Fruit fly (Drosophila melanogaster) whole organism, embryonic: ENCODE results near the gene CG46456.
A peak's percentile ranks its signal among the peaks of the same experiment; 100 is the strongest.

Experiments
- Bdp1 ChIP-seq: fragments of 200-800 bp; sonication (Bioruptor generic); optimal IDR thresholded peaks from 3 replicates; lab custom pipeline; 2016; ENCODE audit warnings: missing biosample characterization, missing genetic modification characterization
- Bgb ChIP-seq: fragments of 200-800 bp; sonication (Bioruptor generic); IDR thresholded peaks from 2 replicates; pipeline ENCODE4 v1.3.6; 2022; ENCODE audit warnings: missing biosample characterization, missing genetic modification characterization; ENCODE audit not compliant: partially characterized antibody
- CG11247 ChIP-seq: fragments of 200-800 bp; sonication (Bioruptor generic); IDR thresholded peaks from 2 replicates; pipeline ENCODE4 v1.3.6; 2022; ENCODE audit warnings: missing biosample characterization, missing genetic modification characterization
- CG11504 ChIP-seq: fragments of 200-800 bp; sonication (Bioruptor generic); optimal IDR thresholded peaks from 3 replicates; lab custom pipeline; 2019; ENCODE audit warnings: missing biosample characterization, mild to moderate bottlenecking, missing genetic modification characterization, moderate library complexity
- CG16813 ChIP-seq: fragments of 200-800 bp; sonication (Bioruptor generic); IDR thresholded peaks from 3 replicates; pipeline ENCODE4 v1.3.6; 2022; ENCODE audit warnings: missing biosample characterization, missing genetic modification characterization; ENCODE audit not compliant: partially characterized antibody
- CG34224 ChIP-seq: fragments of 200-800 bp; sonication (Bioruptor generic); IDR thresholded peaks from 3 replicates; pipeline ENCODE4 v1.3.6; 2022; ENCODE audit warnings: missing biosample characterization, missing genetic modification characterization; ENCODE audit not compliant: partially characterized antibody
- CG42726 ChIP-seq: fragments of 200-800 bp; sonication (Bioruptor generic); IDR thresholded peaks from 2 replicates; pipeline ENCODE4 v1.3.6; 2022; ENCODE audit warnings: missing biosample characterization, missing genetic modification characterization; ENCODE audit not compliant: partially characterized antibody
- CG5180 ChIP-seq: fragments of 200-800 bp; sonication (Bioruptor generic); optimal IDR thresholded peaks from 3 replicates; lab custom pipeline; 2017; ENCODE audit warnings: missing biosample characterization, missing genetic modification characterization, mild to moderate bottlenecking, moderate library complexity, missing genetic modification reagents
- CG6791 ChIP-seq: fragments of 200-800 bp; sonication (Bioruptor generic); IDR thresholded peaks from 3 replicates; pipeline ENCODE4 v1.3.6; 2022; ENCODE audit warnings: missing biosample characterization, missing genetic modification characterization; ENCODE audit not compliant: partially characterized antibody
- CG6813 ChIP-seq: fragments of 200-800 bp; sonication (Bioruptor generic); optimal IDR thresholded peaks from 2 replicates; lab custom pipeline; 2017; ENCODE audit warnings: missing biosample characterization, missing genetic modification characterization, mild to moderate bottlenecking, moderate library complexity, missing genetic modification reagents
- CG7928 ChIP-seq: fragments of 200-800 bp; sonication (Bioruptor generic); optimal IDR thresholded peaks from 2 replicates; lab custom pipeline; 2017; ENCODE audit warnings: missing biosample characterization, mild to moderate bottlenecking, missing genetic modification characterization
- Ets97D ChIP-seq: fragments of 200-800 bp; sonication (Bioruptor generic); optimal IDR thresholded peaks from 3 replicates; lab custom pipeline; 2016; ENCODE audit warnings: missing biosample characterization, missing genetic modification characterization
- HLH4C ChIP-seq: fragments of 200-800 bp; sonication (Bioruptor generic); IDR thresholded peaks from 3 replicates; pipeline ENCODE4 v1.3.6; 2022; ENCODE audit warnings: missing biosample characterization, missing genetic modification characterization; ENCODE audit not compliant: partially characterized antibody
- HLH54F ChIP-seq: fragments of 200-800 bp; sonication (Bioruptor generic); optimal IDR thresholded peaks from 3 replicates; lab custom pipeline; 2016; ENCODE audit warnings: missing biosample characterization, missing genetic modification characterization
- HLHmδ ChIP-seq: fragments of 200-800 bp; sonication (Bioruptor generic); optimal IDR thresholded peaks from 2 replicates; lab custom pipeline; 2018; ENCODE audit warnings: missing biosample characterization, mild to moderate bottlenecking, missing genetic modification characterization, moderate library complexity
- Jarid2 ChIP-seq: fragments of 200-800 bp; sonication (Bioruptor generic); optimal IDR thresholded peaks from 3 replicates; lab custom pipeline; 2017; ENCODE audit warnings: mild to moderate bottlenecking, missing biosample characterization, missing genetic modification reagents, missing genetic modification characterization
- Opbp ChIP-seq: fragments of 200-800 bp; sonication (Bioruptor generic); IDR thresholded peaks from 3 replicates; pipeline ENCODE4 v1.3.6; 2022; ENCODE audit warnings: missing biosample characterization, missing genetic modification characterization; ENCODE audit not compliant: partially characterized antibody
- Scr ChIP-seq: fragments of 200-800 bp; sonication (Bioruptor generic); IDR thresholded peaks from 2 replicates; pipeline ENCODE4 v1.3.6; 2022; ENCODE audit warnings: missing biosample characterization, missing genetic modification characterization; ENCODE audit not compliant: partially characterized antibody
- Six4 ChIP-seq: fragments of 200-800 bp; sonication (Bioruptor generic); optimal IDR thresholded peaks from 2 replicates; lab custom pipeline; 2016; ENCODE audit warnings: missing biosample characterization, missing genetic modification characterization
- Sox102F ChIP-seq: fragments of 200-800 bp; sonication (Bioruptor generic); optimal IDR thresholded peaks from 2 replicates; lab custom pipeline; 2018; ENCODE audit warnings: missing biosample characterization, mild to moderate bottlenecking, missing genetic modification characterization, moderate library complexity
- Stat92E ChIP-seq, 3 experiments: fragments of >200 bp in 2 of 3; fragments of 200-800 bp in 1 of 3; sonication (Bioruptor generic) in 1 of 3; optimal IDR thresholded peaks; 2 replicates each; lab custom pipeline; 2017 to 2019; ENCODE audit warnings: missing biosample characterization in 3 of 3, missing genetic modification characterization in 3 of 3, mild to moderate bottlenecking in 1 of 3, moderate library complexity in 1 of 3
- ac ChIP-seq: fragments of 200-800 bp; sonication (Bioruptor generic); optimal IDR thresholded peaks from 3 replicates; lab custom pipeline; 2017; ENCODE audit warnings: missing biosample characterization, mild to moderate bottlenecking, missing genetic modification characterization
- amos ChIP-seq: fragments of 200-800 bp; sonication (Bioruptor generic); IDR thresholded peaks from 2 replicates; pipeline ENCODE4 v1.3.6; 2022; ENCODE audit warnings: missing biosample characterization, missing genetic modification characterization; ENCODE audit not compliant: partially characterized antibody
- cas ChIP-seq: fragments of 200-800 bp; sonication (Bioruptor generic); IDR thresholded peaks from 2 replicates; pipeline ENCODE4 v1.3.6; 2022; ENCODE audit warnings: missing biosample characterization, missing genetic modification characterization
- dimm ChIP-seq: fragments of 200-800 bp; sonication (Bioruptor generic); IDR thresholded peaks from 2 replicates; pipeline ENCODE4 v1.3.6; 2022; ENCODE audit warnings: missing biosample characterization, missing genetic modification characterization
- exex ChIP-seq: fragments of 200-800 bp; sonication (Bioruptor generic); optimal IDR thresholded peaks from 4 replicates; lab custom pipeline; 2018; ENCODE audit warnings: missing biosample characterization, mild to moderate bottlenecking, missing genetic modification characterization, moderate library complexity
- fru ChIP-seq: fragments of >200 bp; optimal IDR thresholded peaks from 2 replicates; lab custom pipeline; 2017
- gem ChIP-seq: fragments of 200-800 bp; sonication (Bioruptor generic); optimal IDR thresholded peaks from 2 replicates; lab custom pipeline; 2019; ENCODE audit warnings: missing biosample characterization, mild to moderate bottlenecking, missing genetic modification characterization, moderate library complexity
- hb ChIP-seq: fragments of 200-800 bp; sonication (Bioruptor generic); IDR thresholded peaks from 3 replicates; pipeline ENCODE4 v1.3.6; 2022; ENCODE audit warnings: missing biosample characterization, missing genetic modification characterization; ENCODE audit not compliant: partially characterized antibody
- hbn ChIP-seq: fragments of 200-800 bp; sonication (Bioruptor generic); IDR thresholded peaks from 2 replicates; pipeline ENCODE4 v1.3.6; 2022; ENCODE audit warnings: missing biosample characterization, missing genetic modification characterization; ENCODE audit not compliant: partially characterized antibody
- insv ChIP-seq, 2 experiments: fragments of 200-800 bp; sonication (Bioruptor generic); optimal IDR thresholded peaks; 3 replicates each; lab custom pipeline; 2016 to 2018; ENCODE audit warnings: missing biosample characterization in 2 of 2, missing genetic modification characterization in 2 of 2
- knrl ChIP-seq: fragments of 200-800 bp; sonication (Bioruptor generic); IDR thresholded peaks from 3 replicates; pipeline ENCODE4 v1.3.6; 2022; ENCODE audit warnings: missing biosample characterization, missing genetic modification characterization; ENCODE audit not compliant: partially characterized antibody
- nerfin-2 ChIP-seq: fragments of 200-800 bp; sonication (Bioruptor generic); IDR thresholded peaks from 2 replicates; pipeline ENCODE4 v1.3.6; 2022; ENCODE audit warnings: missing biosample characterization, missing genetic modification characterization; ENCODE audit not compliant: partially characterized antibody
- onecut ChIP-seq: fragments of 200-800 bp; sonication (Bioruptor generic); IDR thresholded peaks from 2 replicates; pipeline ENCODE4 v1.3.6; 2022; ENCODE audit warnings: missing biosample characterization, missing genetic modification characterization
- sd ChIP-seq: fragments of 200-800 bp; sonication (Bioruptor generic); optimal IDR thresholded peaks from 3 replicates; lab custom pipeline; 2018; ENCODE audit warnings: missing biosample characterization, mild to moderate bottlenecking, missing genetic modification characterization, moderate library complexity
- sima ChIP-seq: fragments of 200-800 bp; sonication (Bioruptor generic); optimal IDR thresholded peaks from 2 replicates; lab custom pipeline; 2016; ENCODE audit warnings: missing biosample characterization, missing genetic modification characterization
- sna ChIP-seq: fragments of 200-800 bp; sonication (Bioruptor generic); IDR thresholded peaks from 2 replicates; pipeline ENCODE4 v1.3.6; 2022; ENCODE audit warnings: missing biosample characterization, missing genetic modification characterization; ENCODE audit not compliant: partially characterized antibody
- sob ChIP-seq: fragments of 200-800 bp; sonication (Bioruptor generic); IDR thresholded peaks from 2 replicates; pipeline ENCODE4 v1.3.6; 2022; ENCODE audit warnings: missing biosample characterization, missing genetic modification characterization
- tna ChIP-seq: fragments of 200-800 bp; sonication (Bioruptor generic); IDR thresholded peaks from 2 replicates; pipeline ENCODE4 v1.3.6; 2022; ENCODE audit warnings: missing biosample characterization, missing genetic modification characterization; ENCODE audit not compliant: partially characterized antibody
- twi ChIP-seq: fragments of 200-800 bp; optimal IDR thresholded peaks from 2 replicates; lab custom pipeline; 2019; ENCODE audit warnings: missing biosample characterization, mild to moderate bottlenecking, missing genetic modification characterization, moderate library complexity
- vnd ChIP-seq: fragments of 200-800 bp; sonication (Bioruptor generic); IDR thresholded peaks from 3 replicates; pipeline ENCODE4 v1.3.6; 2022; ENCODE audit warnings: missing biosample characterization, missing genetic modification characterization; ENCODE audit not compliant: partially characterized antibody
- vvl ChIP-seq: fragments of 200-800 bp; sonication (Bioruptor generic); IDR thresholded peaks from 2 replicates; pipeline ENCODE4 v1.3.6; 2022; ENCODE audit warnings: missing biosample characterization, missing genetic modification characterization
- zf30C ChIP-seq: fragments of 200-800 bp; sonication (Bioruptor generic); optimal IDR thresholded peaks from 3 replicates; lab custom pipeline; 2018; ENCODE audit warnings: missing biosample characterization, mild to moderate bottlenecking, missing genetic modification characterization

CG46456 gene

DNA sequence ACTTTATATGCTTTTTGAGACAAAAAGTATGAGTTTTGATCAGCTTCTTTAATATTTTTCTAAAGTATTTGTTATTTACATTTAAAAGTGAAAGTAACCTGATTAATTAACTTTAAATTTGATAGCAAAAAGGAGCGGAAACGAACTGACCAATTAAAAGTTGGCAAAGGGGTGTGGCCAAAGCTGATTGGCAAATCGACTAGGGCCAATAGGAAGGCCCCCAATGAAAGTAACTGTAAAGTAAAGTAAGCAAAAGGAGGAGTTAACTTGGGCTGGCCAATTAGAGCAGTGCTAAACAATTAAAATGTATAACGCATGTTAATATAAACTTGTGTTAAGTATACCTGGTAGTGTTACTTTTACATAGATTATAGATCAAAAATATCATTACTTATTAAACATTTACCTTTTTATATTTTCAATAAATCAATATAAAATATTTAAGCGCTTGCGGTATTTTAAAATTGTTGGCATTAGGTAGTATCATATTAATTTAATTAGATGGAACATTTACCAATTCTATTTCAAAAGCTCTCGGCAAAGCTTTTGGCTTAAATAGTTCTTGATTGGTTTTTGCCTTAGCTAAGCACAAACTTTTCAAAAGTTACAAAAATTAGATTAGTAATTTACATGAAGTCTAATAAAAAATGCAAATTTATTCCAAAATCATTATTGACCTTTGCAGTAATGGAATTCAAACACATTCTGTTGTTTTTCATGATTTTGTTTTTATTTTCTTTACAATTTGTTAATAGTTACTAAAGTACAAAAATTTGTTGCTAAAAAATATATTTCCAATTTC lies 12.0 kb downstream of the CG46456 start (continued):
- no peak for TF ChIP-seq twi (tag; lab: Kevin White, UChicago)
- no peak for TF ChIP-seq Stat92E (GFP tag; optimal IDR thresholded peaks at IDR 0.05; lab: Kevin White, UChicago)
- no peak for TF ChIP-seq sima (GFP tag; lab: Kevin White, UChicago)
- TF ChIP-seq Bdp1 (GFP tag; lab: Kevin White, UChicago), result no peak
- TF ChIP-seq Jarid2 (GFP tag; lab: Kevin White, UChicago), result no peak
- peak; percentile 43 for TF ChIP-seq exex
- no peak for TF ChIP-seq sob (GFP tag; lab: Robert Waterston, UW)
- TF ChIP-seq fru (lab: Kevin White, UChicago), result no peak
- peak; percentile 19 for TF ChIP-seq sd (tag; lab: Kevin White, UChicago)
- no peak for TF ChIP-seq cas (GFP tag; lab: Robert Waterston, UW)
- TF ChIP-seq HLHmδ (GFP tag; lab: Kevin White, UChicago), result no peak

DNA sequence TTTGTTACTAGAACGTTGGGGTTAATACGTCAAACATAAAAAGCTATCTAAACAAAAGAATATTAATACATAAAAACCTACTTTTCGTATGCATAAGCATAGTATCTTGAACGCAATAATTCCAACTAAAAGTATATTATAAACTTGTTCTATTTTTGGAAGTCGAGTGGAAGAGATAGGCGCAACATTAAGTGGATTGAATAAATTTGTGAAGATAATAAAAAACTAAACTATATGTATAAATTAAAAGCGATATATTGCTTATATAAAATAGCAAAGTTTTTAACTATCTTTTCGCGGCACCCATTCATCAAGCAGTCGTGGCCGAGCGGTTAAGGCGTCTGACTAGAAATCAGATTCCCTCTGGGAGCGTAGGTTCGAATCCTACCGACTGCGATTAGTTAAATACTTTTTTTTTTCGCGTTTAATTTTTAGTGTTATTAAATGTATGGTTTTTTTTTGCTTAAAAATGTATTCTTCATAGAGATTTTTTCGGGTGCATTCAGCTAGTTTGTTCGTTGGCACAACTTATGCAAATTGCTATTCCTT lies 13.3 kb downstream of the CG46456 start:
- TF ChIP-seq CG42726 (GFP tag; lab: Robert Waterston, UW) (peak; percentile 56; the same call in 1 of the 2 replicates), vnd (GFP tag; lab: Robert Waterston, UW) (peak; percentile 47; the same call in 2 of the 3 replicates), Six4 (GFP tag; lab: Kevin White, UChicago) (no peak), Ets97D (no peak), exex (peak; percentile 73), CG7928 (GFP tag; lab: Kevin White, UChicago) (no peak), Opbp (GFP tag; lab: Robert Waterston, UW) (peak; percentile 44; the same call in 1 of the 3 replicates), CG5180 (GFP tag; lab: Kevin White, UChicago) (no peak), CG6791 (peak; percentile 38; the same call in 1 of the 3 replicates), HLH4C (GFP tag; lab: Robert Waterston, UW) (peak; percentile 57; the same call in 1 of the 3 replicates), Sox102F (GFP tag; lab: Kevin White, UChicago) (no peak), dimm (no peak), sna (GFP tag; lab: Robert Waterston, UW) (peak; percentile 22; the same call in 1 of the 2 replicates), Scr (GFP tag; lab: Robert Waterston, UW) (peak; percentile 62), insv (GFP tag; optimal IDR thresholded peaks at IDR 0.05; lab: Kevin White, UChicago) (no peak), zf30C (GFP tag; lab: Kevin White, UChicago) (no peak), knrl (GFP tag; lab: Robert Waterston, UW) (peak; percentile 34; the same call in 1 of the 3 replicates), CG11247 (GFP tag; lab: Robert Waterston, UW) (no peak), CG6813 (GFP tag; lab: Kevin White, UChicago) (no peak), hb (GFP tag; lab: Robert Waterston, UW) (peak; percentile 47; the same call in 1 of the 3 replicates), Bgb (GFP tag; lab: Robert Waterston, UW) (peak; percentile 72), gem (tag; lab: Kevin White, UChicago) (no peak), CG11504 (no peak), tna (peak; percentile 44), CG16813 (GFP tag; lab: Robert Waterston, UW) (peak; percentile 63; the same call in 2 of the 3 replicates), amos (peak; percentile 66; the same call in 1 of the 2 replicates), nerfin-2 (GFP tag; lab: Robert Waterston, UW) (peak; percentile 59; the same call in 1 of the 2 replicates), HLH54F (no peak), ac (GFP tag; lab: Kevin White, UChicago) (no peak), hbn (GFP tag; lab: Robert Waterston, UW) (peak; percentile 46; the same call in 1 of the 2 replicates), vvl (GFP tag; lab: Robert Waterston, UW) (peak; percentile 35; the same call in 1 of the 2 replicates), CG34224 (GFP tag; lab: Robert Waterston, UW) (peak; percentile 40; the same call in 2 of the 3 replicates), onecut (GFP tag; lab: Robert Waterston, UW) (no peak)
